Worm (Caenorhabditis elegans): Measurements from ENCODE around the gene otpl-6.
A peak's percentile ranks its signal among the peaks of the same experiment; 100 is the strongest.

The otpl-6 gene

ce11 chrV:8500348-8500747, 25.5 kb upstream of the otpl-6 start (continued):
- TF ChIP-seq ahr-1 (tag; optimal IDR thresholded peaks at IDR 0.05) (peak; percentile 98), syd-9 (tag; optimal IDR thresholded peaks at IDR 0.05) (peak; percentile 99), lin-11 (tag; optimal IDR thresholded peaks at IDR 0.05) (peak; percentile 96), fax-1 (tag; optimal IDR thresholded peaks at IDR 0.05) (peak; percentile 98), ceh-18 (tag; optimal IDR thresholded peaks at IDR 0.05) (peak; percentile 95), ceh-6 (GFP tag; optimal IDR thresholded peaks at IDR 0.05) (peak; percentile 99), ets-4 (tag; optimal IDR thresholded peaks at IDR 0.05) (peak; percentile 96), ceh-22 (tag; optimal IDR thresholded peaks at IDR 0.05) (peak; percentile 79), Y22D7AL.16 (tag; optimal IDR thresholded peaks at IDR 0.05) (peak; percentile 99), C38D4.7 (GFP tag; optimal IDR thresholded peaks at IDR 0.05) (peak; percentile 97), fkh-10 (GFP tag; optimal IDR thresholded peaks at IDR 0.05) (peak; percentile 95), sox-2 (GFP tag; IDR thresholded peaks at IDR 0.05) (peak; percentile 98), unc-55 (GFP tag; optimal IDR thresholded peaks at IDR 0.05) (peak; percentile 32), dmd-4 (tag; optimal IDR thresholded peaks at IDR 0.05; ENCODE audit: borderline replicate concordance) (peak; percentile 99), mec-3 (tag; optimal IDR thresholded peaks at IDR 0.05; ENCODE audit: borderline replicate concordance) (peak; percentile 99), ama-1 (optimal IDR thresholded peaks at IDR 0.05) (no peak), ceh-48 (tag; optimal IDR thresholded peaks at IDR 0.05) (peak; percentile 99), C08G9.2 (tag; optimal IDR thresholded peaks at IDR 0.05) (peak; percentile 96), sdc-2 (tag; optimal IDR thresholded peaks at IDR 0.05) (peak; percentile 93), ceh-31 (tag; optimal IDR thresholded peaks at IDR 0.05) (peak; percentile 97), fkh-6 (tag; optimal IDR thresholded peaks at IDR 0.05) (peak; percentile 98), ceh-2 (tag; optimal IDR thresholded peaks at IDR 0.05) (peak; percentile 99), unc-3 (GFP tag; conservative IDR thresholded peaks at IDR 0.05) (peak; percentile 99), unc-3 (tag; optimal IDR thresholded peaks at IDR 0.05) (peak; percentile 98), che-1 (tag; optimal IDR thresholded peaks at IDR 0.05) (peak; percentile 98), unc-86 (tag; optimal IDR thresholded peaks at IDR 0.05) (peak; percentile 99)

ce11 chrV:8507324-8507723, 18.6 kb upstream of the otpl-6 start, which contains the start of gene ZK994.6:
ZK994.6 (minus strand) TSS chrV:8507424.
- no peak for TF ChIP-seq ceh-34 (tag; optimal IDR thresholded peaks at IDR 0.05)
- TF ChIP-seq odd-2 (tag; optimal IDR thresholded peaks at IDR 0.05): no peak
- no peak for TF ChIP-seq tbx-7 (tag; optimal IDR thresholded peaks at IDR 0.05)
- TF ChIP-seq fkh-10 (GFP tag; optimal IDR thresholded peaks at IDR 0.05): no peak
- TF ChIP-seq mec-3 (tag; optimal IDR thresholded peaks at IDR 0.05; ENCODE audit: borderline replicate concordance): no peak
- TF ChIP-seq ceh-9 (tag; optimal IDR thresholded peaks at IDR 0.05): no peak
- TF ChIP-seq npax-4 (tag; optimal IDR thresholded peaks at IDR 0.05): no peak
- no peak for TF ChIP-seq unc-42 (tag; optimal IDR thresholded peaks at IDR 0.05)
- TF ChIP-seq ceh-22 (tag; optimal IDR thresholded peaks at IDR 0.05): no peak

- TF ChIP-seq ama-1 (optimal IDR thresholded peaks at IDR 0.05): no peak
- TF ChIP-seq Y22D7AL.16 (tag; optimal IDR thresholded peaks at IDR 0.05): no peak
- TF ChIP-seq fkh-10 (GFP tag; optimal IDR thresholded peaks at IDR 0.05): no peak
- no peak for TF ChIP-seq mec-3 (tag; optimal IDR thresholded peaks at IDR 0.05; ENCODE audit: borderline replicate concordance)
- no peak for TF ChIP-seq ceh-6 (GFP tag; optimal IDR thresholded peaks at IDR 0.05)
- TF ChIP-seq pax-1 (tag; optimal IDR thresholded peaks at IDR 0.05): no peak
- no peak for TF ChIP-seq hlh-8 (tag; optimal IDR thresholded peaks at IDR 0.05)
- TF ChIP-seq pag-3 (tag; optimal IDR thresholded peaks at IDR 0.05; ENCODE audit: borderline replicate concordance): no peak
- no peak for TF ChIP-seq hlh-6 (tag; optimal IDR thresholded peaks at IDR 0.05)
- TF ChIP-seq tbx-2 (tag; optimal IDR thresholded peaks at IDR 0.05): no peak
- TF ChIP-seq ttx-3 (tag; optimal IDR thresholded peaks at IDR 0.05): no peak
- TF ChIP-seq pat-9 (tag; optimal IDR thresholded peaks at IDR 0.05): no peak
- TF ChIP-seq ceh-14 (tag; optimal IDR thresholded peaks at IDR 0.05): no peak
- no peak for TF ChIP-seq hlh-15 (tag; optimal IDR thresholded peaks at IDR 0.05)
- no peak for TF ChIP-seq ceh-9 (tag; optimal IDR thresholded peaks at IDR 0.05)
- TF ChIP-seq ceh-2 (tag; optimal IDR thresholded peaks at IDR 0.05): no peak
- TF ChIP-seq nhr-11 (tag; optimal IDR thresholded peaks at IDR 0.05): no peak
- TF ChIP-seq lin-11 (tag; optimal IDR thresholded peaks at IDR 0.05): no peak
- TF ChIP-seq syd-9 (tag; optimal IDR thresholded peaks at IDR 0.05): no peak
Observed at ce11 chrV:8513361-8513760, 12.5 kb upstream of the otpl-6 start, which contains the start of gene F45F2.9. F45F2.9 (minus strand) TSS chrV:8513461.

All from whole organism, late embryonic.